Worm (Caenorhabditis elegans): ENCODE data around the gene pat-3.

pat-3 gene

DNA sequence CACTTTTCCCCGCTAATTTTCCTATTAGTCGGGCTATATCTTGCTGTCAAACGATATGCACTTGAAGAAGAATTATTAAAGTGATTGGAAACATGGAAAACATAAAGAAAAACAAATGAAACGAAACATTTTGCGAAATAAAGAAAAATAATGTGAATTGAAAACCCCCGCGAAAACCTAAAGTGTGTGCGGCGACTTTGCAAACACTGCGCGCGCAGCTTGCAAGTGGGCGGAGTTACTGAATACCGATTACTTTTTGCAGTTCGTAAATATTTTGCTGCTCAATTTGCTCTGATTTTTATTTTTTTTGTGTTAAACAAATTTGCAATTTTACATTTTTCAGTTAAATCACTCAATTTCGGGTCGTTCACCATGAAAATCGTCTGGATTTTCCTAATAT, 2.7 kb upstream of the pat-3 start, which contains the start of gene ccdc-47 (continued):
- TF ChIP-seq zfp-3 (GFP tag; conservative IDR thresholded peaks at IDR 0.05) (no peak), arid-1 (GFP tag; conservative IDR thresholded peaks at IDR 0.05) (no peak), lin-15B (tag; optimal IDR thresholded peaks at IDR 0.05) (no peak), F26F4.8 (GFP tag; conservative IDR thresholded peaks at IDR 0.05) (no peak), nhr-42 (GFP tag; IDR thresholded peaks at IDR 0.05) (0 out of 2 replicates have a peak, but pooled peaks have one; percentile 48), vab-7 (GFP tag; IDR thresholded peaks at IDR 0.05) (0 out of 2 replicates have a peak, but pooled peaks have one; percentile 42), F10B5.3 (tag; optimal IDR thresholded peaks at IDR 0.05) (no peak), fkh-10 (GFP tag; optimal IDR thresholded peaks at IDR 0.05) (no peak), pqm-1 (tag; optimal IDR thresholded peaks at IDR 0.05) (no peak), ctbp-1 (GFP tag; IDR thresholded peaks at IDR 0.05) (no peak), lin-13 (GFP tag; optimal IDR thresholded peaks at IDR 0.05) (peak; percentile 46), jun-1 (tag; optimal IDR thresholded peaks at IDR 0.05) (no peak), F49E8.2 (tag; optimal IDR thresholded peaks at IDR 0.05; ENCODE audit: borderline replicate concordance) (no peak), dve-1 (tag; optimal IDR thresholded peaks at IDR 0.05; ENCODE audit: insufficient read depth) (peak; percentile 59), T20F7.1 (GFP tag; optimal IDR thresholded peaks at IDR 0.05) (no peak)

DNA sequence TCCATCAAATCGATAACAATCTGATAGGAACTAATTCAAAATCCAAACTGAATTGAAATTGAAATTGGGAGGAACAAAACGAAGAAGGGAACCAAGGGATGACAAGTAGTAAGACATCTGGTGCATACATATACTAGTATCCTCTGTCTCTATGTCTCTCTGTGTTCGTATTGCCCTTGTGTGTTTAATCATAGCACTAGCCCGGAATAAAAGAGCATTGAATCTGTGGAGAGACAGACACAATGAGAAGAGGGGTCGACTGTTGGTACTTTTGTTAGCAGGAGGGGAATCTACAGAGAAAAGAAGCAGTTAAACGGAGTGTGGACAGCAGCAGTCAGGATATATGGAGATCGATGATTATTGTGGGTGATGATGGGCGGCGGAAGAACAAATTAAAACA, 1.8 kb upstream of the pat-3 start:
- peak; percentile 89 for TF ChIP-seq aha-1 (tag)
- peak; percentile 39 for TF ChIP-seq mes-2 (tag; optimal IDR thresholded peaks at IDR 0.05; ENCODE audit: poor library complexity, severe bottlenecking)
- no peak for TF ChIP-seq lim-7 (GFP tag; IDR thresholded peaks at IDR 0.05)
- TF ChIP-seq mep-1 (tag; optimal IDR thresholded peaks at IDR 0.05): peak; percentile 30
- no peak for TF ChIP-seq fkh-10 (GFP tag; optimal IDR thresholded peaks at IDR 0.05)

DNA sequence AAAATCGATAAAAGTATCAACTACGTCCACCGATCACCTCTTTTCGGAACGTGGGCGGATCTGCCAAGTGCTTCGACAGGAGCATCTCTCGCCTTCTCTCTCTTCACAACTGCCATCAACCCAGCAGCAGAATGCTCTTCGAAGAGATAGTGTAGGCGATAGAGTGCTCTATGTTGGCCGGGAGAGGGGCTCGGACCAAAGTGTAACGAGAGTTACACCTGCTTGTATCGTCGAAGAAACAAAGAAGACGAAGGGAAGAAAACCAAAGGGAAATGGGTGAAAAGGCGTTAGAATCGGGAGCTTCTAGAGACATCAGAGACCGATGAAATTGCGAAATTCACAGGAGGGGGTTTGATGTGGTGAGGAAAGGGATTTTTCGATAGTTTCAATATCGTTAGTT, 887 bp upstream of the pat-3 start:
- TF ChIP-seq unc-62 (GFP tag; optimal IDR thresholded peaks at IDR 0.05 in 1 of 2): peak in 1 of 2 experiments; percentile 89
- TF ChIP-seq unc-62 (tag; optimal IDR thresholded peaks at IDR 0.05): no peak
- no peak for TF ChIP-seq nhr-111 (GFP tag; optimal IDR thresholded peaks at IDR 0.05)
- peak; percentile 82 for TF ChIP-seq aha-1 (tag)
- TF ChIP-seq set-16 (GFP tag; IDR thresholded peaks at IDR 0.05): 0 out of 2 replicates have a peak, but pooled peaks have one; percentile 26
- TF ChIP-seq hlh-11 (tag; optimal IDR thresholded peaks at IDR 0.05): peak; percentile 20

DNA sequence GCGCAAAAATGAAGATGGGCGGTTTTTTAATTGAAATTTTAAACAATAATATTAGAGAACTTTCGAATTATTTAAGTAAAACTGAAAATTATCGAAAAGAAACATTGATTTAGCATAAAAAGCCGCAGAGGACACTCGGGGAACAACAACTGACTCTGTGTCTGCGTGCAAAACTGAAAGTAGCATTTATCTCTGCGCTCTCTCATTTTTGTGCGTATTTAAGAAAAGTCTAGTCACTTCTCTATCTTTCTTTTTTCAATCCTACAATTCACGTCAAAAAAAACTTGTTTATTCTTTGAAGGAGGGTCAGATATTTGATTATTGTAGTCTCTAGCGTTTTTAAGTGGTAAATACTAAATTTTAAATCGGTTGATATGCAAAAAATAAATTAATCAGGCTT, 5.7 kb downstream of the pat-3 start:
- peak; percentile 58 for TF ChIP-seq hlh-11 (tag; optimal IDR thresholded peaks at IDR 0.05)
- peak; percentile 13; the same call in 1 of the 2 replicates for TF ChIP-seq dmd-6 (GFP tag; IDR thresholded peaks at IDR 0.05)
- peak; percentile 14 for TF ChIP-seq rbr-2 (tag; optimal IDR thresholded peaks at IDR 0.05)
- TF ChIP-seq vab-7 (GFP tag; IDR thresholded peaks at IDR 0.05): no peak
- TF ChIP-seq lsy-2 (tag; optimal IDR thresholded peaks at IDR 0.05): peak; percentile 12 to 43
- TF ChIP-seq lin-39 (tag; optimal IDR thresholded peaks at IDR 0.05): no peak
- TF ChIP-seq aha-1 (tag): peak; percentile 100
- TF ChIP-seq Y75B8A.6 (GFP tag; IDR thresholded peaks at IDR 0.05): no peak
- TF ChIP-seq mep-1 (tag; optimal IDR thresholded peaks at IDR 0.05): peak; percentile 57
- 0 out of 2 replicates have a peak, but pooled peaks have one; percentile 13 for TF ChIP-seq arid-1 (GFP tag; conservative IDR thresholded peaks at IDR 0.05)
- TF ChIP-seq nhr-11 (tag; optimal IDR thresholded peaks at IDR 0.05): peak; percentile 68
- TF ChIP-seq hif-1 (tag; optimal IDR thresholded peaks at IDR 0.05): peak; percentile 45 to 99
- TF ChIP-seq dve-1 (tag; optimal IDR thresholded peaks at IDR 0.05; ENCODE audit: insufficient read depth): peak; percentile 62
- TF ChIP-seq daf-16 (GFP tag; optimal IDR thresholded peaks at IDR 0.05): peak in 1 of 2 experiments; percentile 75
- peak; percentile 66 for TF ChIP-seq daf-16 (tag; optimal IDR thresholded peaks at IDR 0.05)
- peak; percentile 25 for TF ChIP-seq mes-2 (tag; optimal IDR thresholded peaks at IDR 0.05; ENCODE audit: poor library complexity, severe bottlenecking)
- no peak for TF ChIP-seq ctbp-1 (GFP tag; IDR thresholded peaks at IDR 0.05)
- peak; percentile 41 for TF ChIP-seq hlh-30 (tag; optimal IDR thresholded peaks at IDR 0.05; ENCODE audit: insufficient read depth)
- peak; percentile 98 for TF ChIP-seq nhr-28 (tag; optimal IDR thresholded peaks at IDR 0.05)
- TF ChIP-seq nhr-77 (tag; optimal IDR thresholded peaks at IDR 0.05): peak; percentile 5
